Fruit fly (Drosophila melanogaster) whole organism, embryonic: ENCODE data around the gene mAChR-C.

Experiments used
- Atf3 ChIP-seq: fragments of 200-800 bp; sonication (Bioruptor generic); optimal IDR thresholded peaks from 3 replicates; lab custom pipeline; 2016; ENCODE audit warnings: missing biosample characterization, missing genetic modification characterization
- Atf6 ChIP-seq: fragments of 200-800 bp; sonication (Bioruptor generic); IDR thresholded peaks from 2 replicates; pipeline ENCODE4 v1.3.6; 2022; ENCODE audit warnings: missing biosample characterization, missing genetic modification characterization
- C15 ChIP-seq: fragments of 200-800 bp; sonication (Bioruptor generic); IDR thresholded peaks from 3 replicates; pipeline ENCODE4 v1.3.6; 2022; ENCODE audit warnings: missing biosample characterization, missing genetic modification characterization
- CG11456 ChIP-seq: fragments of 200-800 bp; sonication (Bioruptor generic); IDR thresholded peaks from 3 replicates; pipeline ENCODE4 v1.3.6; 2022; ENCODE audit warnings: missing biosample characterization, missing genetic modification characterization
- CG11560 ChIP-seq: fragments of 200-800 bp; sonication (Bioruptor generic); IDR thresholded peaks from 3 replicates; pipeline ENCODE4 v1.3.6; 2022; ENCODE audit warnings: missing biosample characterization, missing genetic modification characterization
- CG12104 ChIP-seq: fragments of 200-800 bp; sonication (Bioruptor generic); optimal IDR thresholded peaks from 3 replicates; lab custom pipeline; 2016; ENCODE audit warnings: missing biosample characterization, missing genetic modification characterization
- CG12236 ChIP-seq: fragments of 200-800 bp; sonication (Bioruptor generic); optimal IDR thresholded peaks from 2 replicates; lab custom pipeline; 2016; ENCODE audit warnings: missing biosample characterization, missing genetic modification characterization
- CG13624 ChIP-seq: fragments of 200-800 bp; sonication (Bioruptor generic); optimal IDR thresholded peaks from 2 replicates; lab custom pipeline; 2016; ENCODE audit warnings: missing biosample characterization, missing genetic modification characterization
- CG14441 ChIP-seq: fragments of 200-800 bp; sonication (Bioruptor generic); IDR thresholded peaks from 2 replicates; pipeline ENCODE4 v1.3.6; 2022; ENCODE audit warnings: missing biosample characterization, missing genetic modification characterization
- CG16779 ChIP-seq: fragments of 200-800 bp; sonication (Bioruptor generic); IDR thresholded peaks from 2 replicates; pipeline ENCODE4 v1.3.6; 2022; ENCODE audit warnings: missing biosample characterization, missing genetic modification characterization
- CG17359 ChIP-seq: fragments of 200-800 bp; sonication (Bioruptor generic); optimal IDR thresholded peaks from 3 replicates; lab custom pipeline; 2018; ENCODE audit warnings: missing biosample characterization, mild to moderate bottlenecking, missing genetic modification characterization, moderate library complexity
- CG17912 ChIP-seq: fragments of 200-800 bp; sonication (Bioruptor generic); optimal IDR thresholded peaks from 2 replicates; lab custom pipeline; 2018; ENCODE audit warnings: missing biosample characterization, mild to moderate bottlenecking, missing genetic modification characterization
- CG18599 ChIP-seq: fragments of 200-800 bp; sonication (Bioruptor generic); optimal IDR thresholded peaks from 3 replicates; lab custom pipeline; 2017; ENCODE audit warnings: missing biosample characterization, missing genetic modification characterization, mild to moderate bottlenecking, moderate library complexity, missing genetic modification reagents
- CG2199 ChIP-seq: fragments of 200-800 bp; sonication (Bioruptor generic); IDR thresholded peaks from 3 replicates; pipeline ENCODE4 v1.3.6; 2022; ENCODE audit warnings: missing biosample characterization, missing genetic modification characterization
- CG30020 ChIP-seq: fragments of 200-800 bp; optimal IDR thresholded peaks from 2 replicates; lab custom pipeline; 2019; ENCODE audit warnings: missing biosample characterization, mild to moderate bottlenecking, missing genetic modification characterization, moderate library complexity
- CG34376 ChIP-seq: fragments of 200-800 bp; sonication (Bioruptor generic); optimal IDR thresholded peaks from 2 replicates; lab custom pipeline; 2018; ENCODE audit warnings: missing biosample characterization, mild to moderate bottlenecking, missing genetic modification characterization
- CG34422 ChIP-seq: fragments of 200-800 bp; sonication (Bioruptor generic); IDR thresholded peaks from 3 replicates; pipeline ENCODE4 v1.3.6; 2022; ENCODE audit warnings: missing biosample characterization, missing genetic modification characterization
- CG4820 ChIP-seq: fragments of 200-800 bp; sonication (Bioruptor generic); optimal IDR thresholded peaks from 3 replicates; lab custom pipeline; 2016; ENCODE audit warnings: missing biosample characterization, missing genetic modification characterization
- CG6683 ChIP-seq: fragments of 200-800 bp; sonication (Bioruptor generic); optimal IDR thresholded peaks from 2 replicates; lab custom pipeline; 2017; ENCODE audit warnings: missing biosample characterization, mild to moderate bottlenecking, missing genetic modification characterization, missing genetic modification reagents
- CG6791 ChIP-seq: fragments of 200-800 bp; sonication (Bioruptor generic); IDR thresholded peaks from 3 replicates; pipeline ENCODE4 v1.3.6; 2022; ENCODE audit warnings: missing biosample characterization, missing genetic modification characterization; ENCODE audit not compliant: partially characterized antibody
- CoRest ChIP-seq: fragments of 200-800 bp; sonication (Bioruptor generic); optimal IDR thresholded peaks from 3 replicates; lab custom pipeline; 2018; ENCODE audit warnings: missing biosample characterization, mild to moderate bottlenecking, missing genetic modification characterization, moderate library complexity
- D ChIP-seq, 2 experiments: fragments of 200-800 bp in 1 of 2; fragments of >200 bp in 1 of 2; sonication (Bioruptor generic) in 1 of 2; optimal IDR thresholded peaks; 2 replicates in 1 of 2; 3 replicates in 1 of 2; lab custom pipeline; 2017; ENCODE audit warnings: mild to moderate bottlenecking in 1 of 2, missing biosample characterization in 1 of 2, missing genetic modification characterization in 1 of 2, missing genetic modification reagents in 1 of 2
- D19A ChIP-seq: fragments of 200-800 bp; optimal IDR thresholded peaks from 3 replicates; lab custom pipeline; 2019; ENCODE audit warnings: missing biosample characterization, mild to moderate bottlenecking, missing genetic modification characterization, moderate library complexity
- Dfd ChIP-seq, 2 experiments: fragments of >200 bp; optimal IDR thresholded peaks; 2 replicates each; lab custom pipeline; 2017; ENCODE audit warnings: missing biosample characterization in 2 of 2, missing genetic modification characterization in 2 of 2
- Dll ChIP-seq: fragments of 200-800 bp; sonication (Bioruptor generic); IDR thresholded peaks from 4 replicates; pipeline ENCODE4 v1.3.6; 2022; ENCODE audit warnings: missing biosample characterization, missing genetic modification characterization; ENCODE audit not compliant: partially characterized antibody
- HLH3B ChIP-seq: fragments of 200-800 bp; sonication (Bioruptor generic); IDR thresholded peaks from 2 replicates; pipeline ENCODE4 v1.3.6; 2022; ENCODE audit warnings: missing biosample characterization, missing genetic modification characterization
- Lhr ChIP-seq: fragments of 200-800 bp; sonication (Bioruptor generic); optimal IDR thresholded peaks from 3 replicates; lab custom pipeline; 2017; ENCODE audit warnings: mild to moderate bottlenecking, missing biosample characterization, missing genetic modification reagents, missing genetic modification characterization
- Opbp ChIP-seq: fragments of 200-800 bp; sonication (Bioruptor generic); IDR thresholded peaks from 3 replicates; pipeline ENCODE4 v1.3.6; 2022; ENCODE audit warnings: missing biosample characterization, missing genetic modification characterization; ENCODE audit not compliant: partially characterized antibody
- Scr ChIP-seq: fragments of 200-800 bp; sonication (Bioruptor generic); IDR thresholded peaks from 2 replicates; pipeline ENCODE4 v1.3.6; 2022; ENCODE audit warnings: missing biosample characterization, missing genetic modification characterization; ENCODE audit not compliant: partially characterized antibody
- Sox100B ChIP-seq: fragments of 200-800 bp; sonication (Bioruptor generic); optimal IDR thresholded peaks from 3 replicates; lab custom pipeline; 2018; ENCODE audit warnings: missing biosample characterization, mild to moderate bottlenecking, missing genetic modification characterization
- Tbp ChIP-seq: fragments of >200 bp; optimal IDR thresholded peaks from 2 replicates; lab custom pipeline; 2018; ENCODE audit warnings: missing biosample characterization, missing genetic modification characterization
- br ChIP-seq: fragments of >200 bp; optimal IDR thresholded peaks from 2 replicates; lab custom pipeline; 2017
- bsh ChIP-seq, 2 experiments: fragments of 200-800 bp; sonication (Bioruptor generic); optimal IDR thresholded peaks; 2 replicates each; lab custom pipeline; 2017 to 2018; ENCODE audit warnings: mild to moderate bottlenecking in 2 of 2, missing biosample characterization in 2 of 2, missing genetic modification characterization in 2 of 2, moderate library complexity in 1 of 2
- crc ChIP-seq: fragments of 200-800 bp; sonication (Bioruptor generic); optimal IDR thresholded peaks from 2 replicates; lab custom pipeline; 2016; ENCODE audit warnings: missing biosample characterization, missing genetic modification characterization
- fd3F ChIP-seq: fragments of 200-800 bp; sonication (Bioruptor generic); optimal IDR thresholded peaks from 2 replicates; lab custom pipeline; 2018; ENCODE audit warnings: missing biosample characterization, mild to moderate bottlenecking, missing genetic modification characterization, moderate library complexity
- fd64A ChIP-seq: fragments of 200-800 bp; sonication (Bioruptor generic); optimal IDR thresholded peaks from 3 replicates; lab custom pipeline; 2018; ENCODE audit warnings: missing biosample characterization, mild to moderate bottlenecking, missing genetic modification characterization
- gem ChIP-seq: fragments of 200-800 bp; sonication (Bioruptor generic); optimal IDR thresholded peaks from 2 replicates; lab custom pipeline; 2019; ENCODE audit warnings: missing biosample characterization, mild to moderate bottlenecking, missing genetic modification characterization, moderate library complexity
- grn ChIP-seq: fragments of 200-800 bp; sonication (Bioruptor generic); optimal IDR thresholded peaks from 3 replicates; lab custom pipeline; 2017; ENCODE audit warnings: missing biosample characterization, missing genetic modification characterization
- gsb-n ChIP-seq: fragments of 200-800 bp; sonication (Bioruptor generic); optimal IDR thresholded peaks from 3 replicates; lab custom pipeline; 2018; ENCODE audit warnings: missing biosample characterization, mild to moderate bottlenecking, missing genetic modification characterization
- hb ChIP-seq: fragments of 200-800 bp; sonication (Bioruptor generic); IDR thresholded peaks from 3 replicates; pipeline ENCODE4 v1.3.6; 2022; ENCODE audit warnings: missing biosample characterization, missing genetic modification characterization; ENCODE audit not compliant: partially characterized antibody
- hbn ChIP-seq: fragments of 200-800 bp; sonication (Bioruptor generic); IDR thresholded peaks from 2 replicates; pipeline ENCODE4 v1.3.6; 2022; ENCODE audit warnings: missing biosample characterization, missing genetic modification characterization; ENCODE audit not compliant: partially characterized antibody
- ind ChIP-seq: fragments of 200-800 bp; sonication (Bioruptor generic); optimal IDR thresholded peaks from 3 replicates; lab custom pipeline; 2016; ENCODE audit warnings: missing biosample characterization, missing genetic modification characterization
- insv ChIP-seq, 2 experiments: fragments of 200-800 bp; sonication (Bioruptor generic); optimal IDR thresholded peaks; 3 replicates each; lab custom pipeline; 2016 to 2018; ENCODE audit warnings: missing biosample characterization in 2 of 2, missing genetic modification characterization in 2 of 2
- kah ChIP-seq: fragments of 200-800 bp; sonication (Bioruptor generic); optimal IDR thresholded peaks from 2 replicates; lab custom pipeline; 2018; ENCODE audit warnings: missing biosample characterization, mild to moderate bottlenecking, missing genetic modification characterization
- lbe ChIP-seq: fragments of 200-800 bp; sonication (Bioruptor generic); optimal IDR thresholded peaks from 2 replicates; lab custom pipeline; 2016; ENCODE audit warnings: missing biosample characterization, mild to moderate bottlenecking, missing genetic modification characterization
- mld ChIP-seq: fragments of 200-800 bp; sonication (Bioruptor generic); IDR thresholded peaks from 3 replicates; pipeline ENCODE4 v1.3.6; 2022; ENCODE audit warnings: missing biosample characterization, missing genetic modification characterization; ENCODE audit not compliant: partially characterized antibody
- sens-2 ChIP-seq: fragments of 200-800 bp; sonication (Bioruptor generic); IDR thresholded peaks from 2 replicates; pipeline ENCODE4 v1.3.6; 2022; ENCODE audit warnings: missing biosample characterization, missing genetic modification characterization
- sr ChIP-seq: fragments of 200-800 bp; sonication (Bioruptor generic); IDR thresholded peaks from 3 replicates; pipeline ENCODE4 v1.3.6; 2022; ENCODE audit warnings: missing biosample characterization, missing genetic modification characterization
- tup ChIP-seq: fragments of 200-800 bp; sonication (Bioruptor generic); optimal IDR thresholded peaks from 2 replicates; lab custom pipeline; 2016; ENCODE audit warnings: missing biosample characterization, mild to moderate bottlenecking, missing genetic modification characterization, moderate library complexity
- twi ChIP-seq: fragments of 200-800 bp; optimal IDR thresholded peaks from 2 replicates; lab custom pipeline; 2019; ENCODE audit warnings: missing biosample characterization, mild to moderate bottlenecking, missing genetic modification characterization, moderate library complexity

The mAChR-C gene

dm6 chrX:6854563-6854962 is 22.1 kb upstream of the mAChR-C start (continued):
- TF ChIP-seq CG13624 (GFP tag; lab: Kevin White, UChicago) (peak; percentile 53), CG2199 (0 out of 3 replicates have a peak, but pooled peaks have one; percentile 78), mld (GFP tag; lab: Robert Waterston, UW) (no peak), gsb-n (tag; lab: Kevin White, UChicago) (peak; percentile 85), Atf6 (GFP tag; lab: Robert Waterston, UW) (peak; percentile 90), grn (no peak), CG17359 (tag; lab: Kevin White, UChicago) (peak; percentile 90), CG18599 (GFP tag; lab: Kevin White, UChicago) (peak; percentile 94), hbn (GFP tag; lab: Robert Waterston, UW) (no peak), CG17912 (GFP tag; lab: Kevin White, UChicago) (no peak), CG34376 (GFP tag; lab: Kevin White, UChicago) (no peak), HLH3B (GFP tag; lab: Robert Waterston, UW) (peak; percentile 81), Tbp (GFP tag; lab: Kevin White, UChicago) (no peak), CG12236 (no peak), CG11560 (tag; lab: Robert Waterston, UW) (0 out of 3 replicates have a peak, but pooled peaks have one; percentile 42), CG4820 (peak; percentile 83), CG6791 (GFP tag; lab: Robert Waterston, UW) (no peak), CG6683 (GFP tag; lab: Kevin White, UChicago) (peak; percentile 66), gem (tag; lab: Kevin White, UChicago) (peak; percentile 91), D (optimal IDR thresholded peaks at IDR 0.05; lab: Kevin White, UChicago) (no peak), D (GFP tag; optimal IDR thresholded peaks at IDR 0.05; lab: Kevin White, UChicago) (peak; percentile 80), CG14441 (GFP tag; lab: Robert Waterston, UW) (peak; percentile 81), sens-2 (GFP tag; lab: Robert Waterston, UW) (peak; percentile 48; the same call in 1 of the 2 replicates), fd64A (GFP tag; lab: Kevin White, UChicago) (no peak), lbe (peak; percentile 36), sr (GFP tag; lab: Robert Waterston, UW) (peak; percentile 50; the same call in 1 of the 3 replicates), CG34422 (peak; percentile 77; the same call in 2 of the 3 replicates), Opbp (no peak), insv (GFP tag; optimal IDR thresholded peaks at IDR 0.05; lab: Kevin White, UChicago) (no peak), twi (peak; percentile 23), br (lab: Kevin White, UChicago) (no peak), ind (GFP tag; lab: Kevin White, UChicago) (peak; percentile 77), Lhr (GFP tag; lab: Kevin White, UChicago) (peak; percentile 36), CG12104 (peak; percentile 69), CG11456 (peak; percentile 78), Scr (GFP tag; lab: Robert Waterston, UW) (no peak), Atf3 (no peak), Dll (GFP tag; lab: Robert Waterston, UW) (no peak), bsh (GFP tag; optimal IDR thresholded peaks at IDR 0.05; lab: Kevin White, UChicago) (peak; percentile 56 to 87), kah (GFP tag; lab: Kevin White, UChicago) (peak; percentile 60), Dfd (GFP tag; optimal IDR thresholded peaks at IDR 0.05; lab: Kevin White, UChicago) (no peak), D19A (tag; lab: Kevin White, UChicago) (peak; percentile 82), CG16779 (GFP tag; lab: Robert Waterston, UW) (no peak), C15 (GFP tag; lab: Robert Waterston, UW) (0 out of 3 replicates have a peak, but pooled peaks have one; percentile 43), tup (GFP tag; lab: Kevin White, UChicago) (peak; percentile 41), crc (peak; percentile 2), CoRest (tag; lab: Kevin White, UChicago) (peak; percentile 82), hb (GFP tag; lab: Robert Waterston, UW) (no peak), CG30020 (tag; lab: Kevin White, UChicago) (peak; percentile 1), fd3F (GFP tag; lab: Kevin White, UChicago) (peak; percentile 67), Sox100B (peak; percentile 80)
